Worm (Caenorhabditis elegans) whole organism, late embryonic: ENCODE results near the gene Y57G11C.28.
A peak's percentile ranks its signal among the peaks of the same experiment; 100 is the strongest.

Experiments used
- C38D4.7 ChIP-seq: fragments of 200-800 bp; sonication (Bioruptor generic); optimal IDR thresholded peaks from 2 replicates; lab custom pipeline; 2018; ENCODE audit warnings: mild to moderate bottlenecking, missing genetic modification characterization, moderate library complexity, missing compliant biosample characterization
- F13H6.1 ChIP-seq: sonication (generic microtip); optimal IDR thresholded peaks from 2 replicates; lab custom pipeline; 2016; ENCODE audit warnings: missing genetic modification characterization, missing compliant biosample characterization
- K02D7.2 ChIP-seq: sonication (generic microtip); optimal IDR thresholded peaks from 2 replicates; lab custom pipeline; 2017; ENCODE audit warnings: mild to moderate bottlenecking, missing genetic modification characterization, missing compliant biosample characterization
- K09A11.1 ChIP-seq: sonication (generic microtip); optimal IDR thresholded peaks from 2 replicates; lab custom pipeline; 2017; ENCODE audit warnings: antibody characterized with exemption, mild to moderate bottlenecking, missing genetic modification characterization, missing compliant biosample characterization; ENCODE audit not compliant: insufficient read depth
- ama-1 ChIP-seq: fragments of 150-350 bp; optimal IDR thresholded peaks from 2 replicates; lab custom pipeline; 2014
- ceh-14 ChIP-seq: sonication (generic microtip); optimal IDR thresholded peaks from 2 replicates; lab custom pipeline; 2016; ENCODE audit warnings: missing genotype, missing genetic modification characterization, missing compliant biosample characterization
- ceh-18 ChIP-seq: sonication (generic microtip); optimal IDR thresholded peaks from 2 replicates; lab custom pipeline; 2016; ENCODE audit warnings: missing genetic modification characterization, missing compliant biosample characterization
- ceh-19 ChIP-seq: fragments of 200-800 bp; sonication (Bioruptor generic); optimal IDR thresholded peaks from 2 replicates; lab custom pipeline; 2018; ENCODE audit warnings: mild to moderate bottlenecking, missing genetic modification characterization, missing compliant biosample characterization
- ceh-2 ChIP-seq: sonication (generic microtip); optimal IDR thresholded peaks from 2 replicates; lab custom pipeline; 2016; ENCODE audit warnings: missing genotype, missing genetic modification characterization, missing compliant biosample characterization
- ceh-22 ChIP-seq: sonication (generic microtip); optimal IDR thresholded peaks from 2 replicates; lab custom pipeline; 2017; ENCODE audit warnings: missing biosample characterization, missing genetic modification characterization
- ceh-24 ChIP-seq: sonication (generic microtip); optimal IDR thresholded peaks from 2 replicates; lab custom pipeline; 2016; ENCODE audit warnings: mild to moderate bottlenecking, missing genetic modification characterization, missing compliant biosample characterization
- ceh-31 ChIP-seq: sonication (generic microtip); optimal IDR thresholded peaks from 2 replicates; lab custom pipeline; 2016; ENCODE audit warnings: missing genetic modification characterization, missing compliant biosample characterization
- ceh-45 ChIP-seq: fragments of 200-800 bp; sonication (Bioruptor generic); IDR thresholded peaks from 2 replicates; pipeline ENCODE4 v1.3.6; 2022; ENCODE audit warnings: missing genetic modification reagents, missing genetic modification characterization, missing compliant biosample characterization
- ceh-9 ChIP-seq: sonication (generic microtip); optimal IDR thresholded peaks from 2 replicates; lab custom pipeline; 2016; ENCODE audit warnings: mild to moderate bottlenecking, missing genetic modification characterization, inconsistent platforms, missing compliant biosample characterization
- che-1 ChIP-seq: sonication (generic microtip); optimal IDR thresholded peaks from 2 replicates; lab custom pipeline; 2016; ENCODE audit warnings: mild to moderate bottlenecking, missing genetic modification characterization, missing compliant biosample characterization
- elt-2 ChIP-seq: sonication (generic microtip); optimal IDR thresholded peaks from 2 replicates; lab custom pipeline; 2016; ENCODE audit warnings: missing genetic modification reagents, missing genetic modification characterization, missing compliant biosample characterization
- hlh-13 ChIP-seq: fragments of 200-800 bp; sonication (Bioruptor generic); optimal IDR thresholded peaks from 2 replicates; lab custom pipeline; 2018; ENCODE audit warnings: mild to moderate bottlenecking, missing genetic modification characterization, missing compliant biosample characterization
- hlh-15 ChIP-seq: sonication (generic microtip); optimal IDR thresholded peaks from 2 replicates; lab custom pipeline; 2016; ENCODE audit warnings: missing genetic modification characterization, missing compliant biosample characterization
- hlh-30 ChIP-seq: sonication (generic microtip); optimal IDR thresholded peaks from 2 replicates; lab custom pipeline; 2017; ENCODE audit warnings: antibody characterized with exemption, missing genetic modification characterization, missing compliant biosample characterization; ENCODE audit not compliant: insufficient read depth
- hlh-6 ChIP-seq: sonication (generic microtip); optimal IDR thresholded peaks from 2 replicates; lab custom pipeline; 2016; ENCODE audit warnings: missing genotype, missing genetic modification characterization, missing compliant biosample characterization
- hlh-8 ChIP-seq: sonication (generic microtip); optimal IDR thresholded peaks from 2 replicates; lab custom pipeline; 2016; ENCODE audit warnings: missing genotype, missing genetic modification characterization, missing compliant biosample characterization
- lin-11 ChIP-seq: fragments of 200-800 bp; sonication (Bioruptor generic); optimal IDR thresholded peaks from 2 replicates; lab custom pipeline; 2018; ENCODE audit warnings: mild to moderate bottlenecking, missing genetic modification characterization, missing compliant biosample characterization
- madf-2 ChIP-seq: sonication (generic microtip); optimal IDR thresholded peaks from 2 replicates; lab custom pipeline; 2017; ENCODE audit warnings: missing genetic modification characterization, missing compliant biosample characterization
- mec-3 ChIP-seq: sonication (generic microtip); optimal IDR thresholded peaks from 2 replicates; lab custom pipeline; 2016; ENCODE audit warnings: borderline replicate concordance, missing genetic modification characterization, missing compliant biosample characterization
- nfya-1 ChIP-seq: sonication (generic microtip); optimal IDR thresholded peaks from 2 replicates; lab custom pipeline; 2017; ENCODE audit warnings: missing genetic modification characterization, mild to moderate bottlenecking, missing compliant biosample characterization, antibody characterized with exemption, moderate library complexity
- nhr-232 ChIP-seq: sonication (generic microtip); optimal IDR thresholded peaks from 2 replicates; lab custom pipeline; 2016; ENCODE audit warnings: missing genetic modification characterization, missing compliant biosample characterization
- odd-2 ChIP-seq: sonication (generic microtip); optimal IDR thresholded peaks from 2 replicates; lab custom pipeline; 2017; ENCODE audit warnings: antibody characterized with exemption, mild to moderate bottlenecking, missing genetic modification characterization, missing compliant biosample characterization
- pat-9 ChIP-seq: fragments of 200-800 bp; sonication (Bioruptor generic); optimal IDR thresholded peaks from 2 replicates; lab custom pipeline; 2018; ENCODE audit warnings: mild to moderate bottlenecking, missing genetic modification characterization, moderate library complexity, missing compliant biosample characterization
- pqm-1 ChIP-seq: sonication (generic microtip); optimal IDR thresholded peaks from 2 replicates; lab custom pipeline; 2016; ENCODE audit warnings: missing genetic modification characterization, missing compliant biosample characterization
- sdc-2 ChIP-seq: sonication (generic microtip); optimal IDR thresholded peaks from 2 replicates; lab custom pipeline; 2016; ENCODE audit warnings: missing genotype, missing genetic modification characterization, missing compliant biosample characterization
- sox-2 ChIP-seq: fragments of 200-800 bp; sonication (Bioruptor generic); IDR thresholded peaks from 2 replicates; pipeline ENCODE4 v1.3.6; 2022; ENCODE audit warnings: missing genetic modification reagents, missing genetic modification characterization, missing compliant biosample characterization
- ttx-3 ChIP-seq: sonication (generic microtip); optimal IDR thresholded peaks from 2 replicates; lab custom pipeline; 2016; ENCODE audit warnings: missing genetic modification reagents, missing genetic modification characterization, missing compliant biosample characterization
- unc-42 ChIP-seq: sonication (generic microtip); optimal IDR thresholded peaks from 2 replicates; lab custom pipeline; 2016; ENCODE audit warnings: missing genotype, missing genetic modification characterization, missing compliant biosample characterization
- unc-55 ChIP-seq: sonication (generic microtip); optimal IDR thresholded peaks from 2 replicates; lab custom pipeline; 2017; ENCODE audit warnings: missing biosample characterization, missing genetic modification reagents, missing genetic modification characterization

Y57G11C.28 gene

DNA sequence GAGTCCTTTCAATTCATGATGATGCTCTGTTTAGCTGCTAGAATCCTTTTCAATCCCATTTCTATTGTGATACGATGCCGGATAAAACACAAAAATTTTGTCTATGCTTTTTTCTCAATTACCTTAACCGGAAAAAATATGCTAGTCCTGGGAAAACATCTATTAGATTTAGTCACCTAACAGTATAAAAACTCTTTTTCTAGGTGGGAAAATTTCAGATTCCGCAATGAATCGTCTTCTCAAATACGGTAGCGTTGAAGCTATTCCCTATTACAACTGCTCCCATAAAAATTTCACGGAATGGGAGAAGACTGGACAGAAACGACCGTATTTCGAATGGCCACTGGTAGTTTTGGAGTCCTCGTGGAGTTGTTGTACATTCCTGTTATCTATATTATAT, at the start of gene Y57G11C.28:
TSS of gene Y57G11C.28 (plus strand) at position 301 of the 400 bp plus-strand sequence.
- TF ChIP-seq ceh-9 (tag; lab: Kevin White, UChicago) (no peak), C38D4.7 (no peak), ceh-14 (tag; lab: Kevin White, UChicago) (no peak), ceh-31 (tag; lab: Kevin White, UChicago) (no peak), ceh-24 (tag; lab: Kevin White, UChicago) (no peak), ceh-45 (GFP tag; lab: Robert Waterston, UW) (no peak)

DNA sequence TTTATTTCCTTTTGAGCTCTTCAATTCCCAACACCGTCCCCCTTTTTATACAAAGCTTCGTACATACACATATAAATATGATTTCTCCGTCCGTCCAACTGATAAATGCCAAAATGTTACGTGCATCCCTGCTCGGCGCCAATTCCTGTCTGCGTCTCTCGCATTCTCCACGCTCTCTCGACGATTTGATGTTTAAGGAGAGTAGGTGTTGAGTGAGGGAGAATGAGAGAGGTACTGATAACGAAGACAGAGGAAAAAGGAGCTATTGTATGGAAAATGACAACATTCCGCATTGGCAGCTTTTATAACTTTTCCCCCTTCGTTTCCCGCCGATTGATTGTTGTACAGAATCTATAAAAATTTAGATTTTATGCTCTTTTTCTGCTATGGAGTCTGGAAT, 45.7 kb upstream of the Y57G11C.28 start:
- TF ChIP-seq elt-2 (tag; lab: Kevin White, UChicago) = peak; percentile 44
- peak; percentile 11 for TF ChIP-seq pqm-1 (tag; lab: Kevin White, UChicago)
- no peak for TF ChIP-seq nfya-1 (tag; lab: Kevin White, UChicago)

DNA sequence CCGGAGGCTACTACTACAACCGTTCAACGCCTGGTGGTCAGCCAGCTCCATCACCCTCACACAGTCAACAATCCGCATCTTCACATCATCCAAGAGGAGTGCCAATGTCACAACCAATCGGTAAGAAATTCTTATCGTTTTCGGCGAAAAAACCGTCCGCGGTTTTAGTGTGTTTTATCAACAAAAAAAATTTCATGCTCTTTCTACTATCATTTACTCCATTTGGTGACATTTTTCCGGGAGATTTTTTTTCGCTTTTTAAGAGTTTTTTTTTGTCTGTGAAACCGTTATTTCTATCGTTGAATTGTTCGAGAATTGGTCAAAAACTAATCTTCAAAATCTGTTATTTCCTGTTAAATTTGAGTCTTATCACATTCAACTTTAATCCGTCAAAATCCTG, 43.9 kb upstream of the Y57G11C.28 start:
- TF ChIP-seq ceh-18 (tag; lab: Kevin White, UChicago) (no peak), ama-1 (lab: Kevin White, UChicago) (no peak), K09A11.1 (tag; lab: Kevin White, UChicago) (no peak), ceh-2 (tag; lab: Kevin White, UChicago) (no peak), ceh-14 (tag; lab: Kevin White, UChicago) (no peak), hlh-13 (GFP tag; lab: Kevin White, UChicago) (no peak), ceh-24 (tag; lab: Kevin White, UChicago) (no peak), unc-55 (GFP tag; lab: Kevin White, UChicago) (no peak)
- TF ChIP-seq, all 69 proteins: peak for 0

DNA sequence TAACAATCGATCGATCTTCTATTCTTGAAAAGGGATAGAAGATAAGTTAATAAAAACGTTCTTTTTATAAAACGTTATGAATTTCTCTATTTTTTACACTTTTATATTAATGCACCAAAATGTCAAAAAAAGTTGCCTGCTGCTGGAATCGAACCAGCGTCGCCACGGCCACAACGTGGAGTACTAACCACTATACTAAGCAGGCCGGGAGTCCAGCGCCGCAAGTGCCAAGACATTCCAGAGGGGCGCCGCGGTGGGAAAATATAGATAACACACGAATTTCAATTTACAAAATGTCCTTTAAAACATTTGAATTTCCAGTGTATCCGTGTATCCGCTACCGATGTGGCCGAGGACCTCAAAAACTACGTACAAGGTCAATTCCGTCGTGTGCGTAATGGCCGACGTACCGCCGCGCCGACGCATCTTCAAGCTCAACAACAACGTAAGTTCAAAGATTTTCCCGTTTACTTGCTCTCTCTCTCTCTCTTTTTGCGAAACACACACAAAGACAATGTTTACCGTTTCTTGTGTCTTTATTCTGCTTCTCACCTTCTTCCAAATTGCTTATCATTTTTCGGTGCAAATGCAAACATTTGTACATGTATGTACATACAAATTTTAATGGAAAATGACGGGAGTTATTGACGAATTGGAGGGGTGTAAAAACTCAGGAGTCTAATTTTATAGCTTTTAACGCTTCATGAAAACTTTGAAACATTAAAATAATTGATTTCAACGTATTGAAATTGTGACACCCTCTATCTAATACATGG, 40.4 kb upstream of the Y57G11C.28 start:
- TF ChIP-seq nhr-232 (tag; lab: Kevin White, UChicago) (no peak), C38D4.7 (no peak)
- TF ChIP-seq, all 69 proteins: peak for 0

ce11 chrIV:14890914-14891313, 38.6 kb upstream of the Y57G11C.28 start:
- TF ChIP-seq ceh-24 (tag; lab: Kevin White, UChicago) = no peak
- no peak for TF ChIP-seq nfya-1 (tag; lab: Kevin White, UChicago)
- TF ChIP-seq sdc-2 = no peak
- no peak for TF ChIP-seq ama-1 (lab: Kevin White, UChicago)
- TF ChIP-seq nhr-232 (tag; lab: Kevin White, UChicago) = no peak
- no peak for TF ChIP-seq madf-2 (tag; lab: Kevin White, UChicago)
- TF ChIP-seq lin-11 (tag; lab: Kevin White, UChicago) = no peak
- TF ChIP-seq ttx-3 (tag; lab: Kevin White, UChicago) = no peak
- TF ChIP-seq hlh-15 (tag; lab: Kevin White, UChicago) = no peak
- no peak for TF ChIP-seq pat-9 (tag; lab: Kevin White, UChicago)
- no peak for TF ChIP-seq hlh-6
- TF ChIP-seq hlh-13 (GFP tag; lab: Kevin White, UChicago) = no peak
- no peak for TF ChIP-seq ceh-2 (tag; lab: Kevin White, UChicago)
- TF ChIP-seq hlh-8 = no peak
- TF ChIP-seq unc-42 = no peak
- TF ChIP-seq mec-3 (tag; lab: Kevin White, UChicago) = no peak
- no peak for TF ChIP-seq ceh-18 (tag; lab: Kevin White, UChicago)
- no peak for TF ChIP-seq sox-2
- no peak for TF ChIP-seq odd-2 (tag; lab: Kevin White, UChicago)
- TF ChIP-seq ceh-19 (GFP tag; lab: Kevin White, UChicago) = no peak

ce11 chrIV:14891996-14892395, 37.5 kb upstream of the Y57G11C.28 start:
- TF ChIP-seq K02D7.2 = no peak
- TF ChIP-seq che-1 = no peak
- no peak for TF ChIP-seq F13H6.1 (tag; lab: Kevin White, UChicago)
- no peak for TF ChIP-seq ceh-22
- no peak for TF ChIP-seq pqm-1 (tag; lab: Kevin White, UChicago)
- no peak for TF ChIP-seq hlh-30
- TF ChIP-seq ama-1 (lab: Kevin White, UChicago) = no peak
- TF ChIP-seq ceh-45 (GFP tag; lab: Robert Waterston, UW) = no peak
